Fruit fly (Drosophila melanogaster): ENCODE data around the gene spn-A.

Gene spn-A

DNA sequence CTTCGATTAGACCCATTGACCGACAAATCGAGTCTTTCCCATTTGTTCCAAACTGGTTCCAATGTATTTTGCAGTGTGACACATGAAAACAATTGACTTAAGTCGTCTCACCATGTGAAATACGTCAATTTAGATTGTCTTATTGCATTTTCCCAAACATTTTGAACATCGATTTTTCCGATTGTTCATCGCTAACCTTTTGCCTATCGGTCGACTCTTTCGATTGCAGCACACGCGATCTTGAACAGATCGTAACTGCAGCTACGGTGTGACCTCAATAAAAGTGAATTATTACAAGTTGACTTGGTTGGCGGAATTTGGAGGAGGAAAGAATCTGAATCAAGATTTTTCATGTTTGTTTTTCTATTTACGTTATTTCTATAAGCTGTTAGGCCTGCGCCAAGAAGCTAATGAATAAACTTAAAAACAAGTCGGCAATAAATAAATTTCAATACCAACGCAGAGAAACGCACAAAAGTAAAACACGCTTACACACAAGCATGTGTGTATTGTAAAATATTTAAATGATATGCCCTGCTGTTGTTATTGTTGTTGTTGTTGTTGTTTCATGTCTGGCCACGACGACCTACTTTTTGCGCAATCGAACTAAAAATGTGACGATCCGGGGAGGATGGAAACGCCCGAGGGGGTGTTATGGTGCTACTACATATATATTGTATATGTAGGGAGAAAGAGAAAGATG is 4.8 kb upstream of the spn-A start (continued):
- no peak for TF ChIP-seq CG30020 (tag; optimal IDR thresholded peaks at IDR 0.05)
- no peak for TF ChIP-seq CG14014 (GFP tag; IDR thresholded peaks at IDR 0.05)
- TF ChIP-seq croc (GFP tag; conservative IDR thresholded peaks at IDR 0.05): no peak
- no peak; the same call in 1 of the 3 replicates for TF ChIP-seq row (GFP tag; IDR thresholded peaks at IDR 0.05)
- no peak for TF ChIP-seq mirr (GFP tag; optimal IDR thresholded peaks at IDR 0.05)
- TF ChIP-seq Opbp (GFP tag; IDR thresholded peaks at IDR 0.05; ENCODE audit: partially characterized antibody): no peak
- no peak for TF ChIP-seq Bteb2 (GFP tag; optimal IDR thresholded peaks at IDR 0.05)
- peak; percentile 19; the same call in 1 of the 3 replicates for TF ChIP-seq ci (GFP tag; IDR thresholded peaks at IDR 0.05)
- TF ChIP-seq CG9817 (tag; optimal IDR thresholded peaks at IDR 0.05): no peak
- TF ChIP-seq sens (GFP tag): peak; percentile 18
- no peak for TF ChIP-seq Dbx (GFP tag; IDR thresholded peaks at IDR 0.05)
- TF ChIP-seq disco-r (GFP tag; optimal IDR thresholded peaks at IDR 0.05): no peak
- TF ChIP-seq CG1603 (tag; optimal IDR thresholded peaks at IDR 0.05): peak; percentile 4
- TF ChIP-seq yki (optimal IDR thresholded peaks at IDR 0.05): no peak
- TF ChIP-seq CG17361 (GFP tag; IDR thresholded peaks at IDR 0.05): no peak
- TF ChIP-seq Oli (tag; optimal IDR thresholded peaks at IDR 0.05): no peak
- TF ChIP-seq CG8924 (tag; optimal IDR thresholded peaks at IDR 0.05): no peak
- TF ChIP-seq CG12391 (tag; optimal IDR thresholded peaks at IDR 0.05): no peak
- TF ChIP-seq CG10543 (GFP tag; optimal IDR thresholded peaks at IDR 0.05): no peak
- no peak for TF ChIP-seq al (GFP tag; IDR thresholded peaks at IDR 0.05)
- TF ChIP-seq ftz-f1 (GFP tag; optimal IDR thresholded peaks at IDR 0.05): peak; percentile 52
- TF ChIP-seq CG3065 (GFP tag; optimal IDR thresholded peaks at IDR 0.05): no peak
- no peak; the same call in 1 of the 2 replicates for TF ChIP-seq HLH3B (GFP tag; IDR thresholded peaks at IDR 0.05)
- no peak for TF ChIP-seq slbo (GFP tag; IDR thresholded peaks at IDR 0.05)
- TF ChIP-seq NK7.1 (GFP tag; optimal IDR thresholded peaks at IDR 0.05): no peak
- TF ChIP-seq YL-1 (GFP tag; optimal IDR thresholded peaks at IDR 0.05): no peak
- TF ChIP-seq Gug (GFP tag; IDR thresholded peaks at IDR 0.05): no peak
- no peak for TF ChIP-seq CG4854 (GFP tag; optimal IDR thresholded peaks at IDR 0.05)
- TF ChIP-seq CG15073 (GFP tag; optimal IDR thresholded peaks at IDR 0.05): no peak
- TF ChIP-seq her (GFP tag; optimal IDR thresholded peaks at IDR 0.05): no peak
- no peak for TF ChIP-seq CG13296 (GFP tag; optimal IDR thresholded peaks at IDR 0.05)
- no peak for TF ChIP-seq az2 (GFP tag; optimal IDR thresholded peaks at IDR 0.05)
- TF ChIP-seq CG14860 (GFP tag; IDR thresholded peaks at IDR 0.05; ENCODE audit: partially characterized antibody): peak; percentile 46; the same call in 2 of the 3 replicates
- no peak for TF ChIP-seq sna (GFP tag; IDR thresholded peaks at IDR 0.05; ENCODE audit: partially characterized antibody)
- no peak for TF ChIP-seq zfh2 (GFP tag; optimal IDR thresholded peaks at IDR 0.05)
- TF ChIP-seq CG9727 (GFP tag; optimal IDR thresholded peaks at IDR 0.05): no peak
- TF ChIP-seq so (GFP tag; IDR thresholded peaks at IDR 0.05): no peak
- TF ChIP-seq CG3163 (GFP tag; optimal IDR thresholded peaks at IDR 0.05): no peak
- TF ChIP-seq abd-A (tag; optimal IDR thresholded peaks at IDR 0.05): peak; percentile 90
- no peak for TF ChIP-seq kah (GFP tag; optimal IDR thresholded peaks at IDR 0.05)
- peak; percentile 96 for TF ChIP-seq chinmo (GFP tag; IDR thresholded peaks at IDR 0.05; ENCODE audit: partially characterized antibody)
- no peak for TF ChIP-seq Ets97D (GFP tag; optimal IDR thresholded peaks at IDR 0.05)
- no peak for TF ChIP-seq pzg (GFP tag; optimal IDR thresholded peaks at IDR 0.05)
- TF ChIP-seq CG1529 (GFP tag; optimal IDR thresholded peaks at IDR 0.05): no peak
- no peak for TF ChIP-seq fru (optimal IDR thresholded peaks at IDR 0.05)
- TF ChIP-seq ara (GFP tag; IDR thresholded peaks at IDR 0.05): no peak
- TF ChIP-seq CG33213 (GFP tag; optimal IDR thresholded peaks at IDR 0.05): no peak
- TF ChIP-seq Trl (optimal IDR thresholded peaks at IDR 0.05): no peak
- no peak for TF ChIP-seq Trl (GFP tag; optimal IDR thresholded peaks at IDR 0.05)
- TF ChIP-seq CG3407 (GFP tag; optimal IDR thresholded peaks at IDR 0.05): no peak
- TF ChIP-seq Ptx1 (GFP tag; IDR thresholded peaks at IDR 0.05): no peak
- no peak for TF ChIP-seq CG8388 (GFP tag; optimal IDR thresholded peaks at IDR 0.05)
